Fruit fly (Drosophila melanogaster): ENCODE data around the gene Pp2A-29B.

dm6 chr2L:8370364-8371326, 4.8 kb downstream of the Pp2A-29B start, which contains the start of gene CG17292:
- peak; percentile 38 for TF ChIP-seq Lpt (GFP tag; optimal IDR thresholded peaks at IDR 0.05)
- no peak for TF ChIP-seq Smox (GFP tag; optimal IDR thresholded peaks at IDR 0.05)
- TF ChIP-seq svp (GFP tag) = peak; percentile 96
- no peak for TF ChIP-seq fd85E (GFP tag; optimal IDR thresholded peaks at IDR 0.05)
- TF ChIP-seq Sox102F (GFP tag; optimal IDR thresholded peaks at IDR 0.05) = no peak
- no peak for TF ChIP-seq CG10631 (GFP tag; optimal IDR thresholded peaks at IDR 0.05)
- no peak for TF ChIP-seq CG6808 (GFP tag; optimal IDR thresholded peaks at IDR 0.05)
- TF ChIP-seq Gug (GFP tag; IDR thresholded peaks at IDR 0.05) = no peak
- peak; percentile 43; the same call in 1 of the 2 replicates for TF ChIP-seq CG15336 (GFP tag; IDR thresholded peaks at IDR 0.05)
